Fruit fly (Drosophila melanogaster): ENCODE data around the gene rudhira.
A peak's percentile ranks its signal among the peaks of the same experiment; 100 is the strongest.

The rudhira gene

DNA sequence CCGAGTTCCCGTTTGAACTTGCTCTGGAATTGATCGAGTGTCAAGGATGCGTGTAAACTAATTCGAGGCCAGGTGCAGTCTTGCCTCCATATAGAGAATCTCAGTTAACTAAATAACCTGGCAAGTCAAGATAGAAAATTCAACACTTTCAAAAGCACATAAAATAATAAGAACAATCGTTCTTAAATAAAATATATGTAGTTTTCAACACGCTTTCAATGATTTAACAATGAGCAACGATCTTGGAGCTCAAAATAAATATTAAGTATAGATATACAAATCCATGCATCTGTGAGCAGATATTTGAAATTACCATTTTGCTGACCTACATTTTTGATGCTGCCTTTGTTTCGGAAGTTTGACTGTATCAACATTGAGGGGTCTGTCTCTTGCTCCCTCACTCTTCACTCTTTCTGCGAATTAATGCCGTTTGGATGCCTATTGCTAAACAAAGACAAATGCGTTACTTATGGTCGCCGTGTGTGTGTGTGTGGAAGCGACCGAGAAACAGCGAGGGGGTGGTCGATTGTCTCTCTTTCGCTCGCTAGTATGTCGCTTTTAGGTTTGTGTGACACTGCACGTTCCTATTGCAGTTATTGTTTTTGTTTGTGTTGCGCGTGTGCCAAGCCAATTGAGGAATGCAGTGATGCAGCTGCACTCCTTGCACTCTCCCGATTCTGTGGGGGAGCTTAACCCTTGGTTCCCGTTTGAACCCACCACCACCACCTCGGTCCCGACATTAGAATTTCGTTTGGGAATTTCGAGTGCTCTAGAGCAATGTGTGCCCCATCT is 3.8 kb downstream of the rudhira start (continued):
- TF ChIP-seq dmrt99B (tag; optimal IDR thresholded peaks at IDR 0.05) (peak; percentile 51), ken (GFP tag; IDR thresholded peaks at IDR 0.05) (no peak), gem (tag; optimal IDR thresholded peaks at IDR 0.05) (peak; percentile 46), CG4730 (GFP tag; IDR thresholded peaks at IDR 0.05) (0 out of 2 replicates have a peak, but pooled peaks have one; percentile 3), CG13424 (tag; optimal IDR thresholded peaks at IDR 0.05) (peak; percentile 46), ERR (GFP tag; optimal IDR thresholded peaks at IDR 0.05) (no peak), CG1792 (GFP tag; optimal IDR thresholded peaks at IDR 0.05) (no peak), grau (tag; optimal IDR thresholded peaks at IDR 0.05) (peak; percentile 79), gsb-n (tag; optimal IDR thresholded peaks at IDR 0.05) (no peak), CG11504 (tag; optimal IDR thresholded peaks at IDR 0.05) (peak; percentile 46), prd (optimal IDR thresholded peaks at IDR 0.05) (no peak), prd (GFP tag; IDR thresholded peaks at IDR 0.05) (0 out of 3 replicates have a peak, but pooled peaks have one; percentile 11), pros (GFP tag; optimal IDR thresholded peaks at IDR 0.05) (no peak), CG10209 (GFP tag; optimal IDR thresholded peaks at IDR 0.05) (peak; percentile 5), Nf-YC (tag; optimal IDR thresholded peaks at IDR 0.05) (peak; percentile 19), wek (GFP tag; optimal IDR thresholded peaks at IDR 0.05) (no peak), row (GFP tag; IDR thresholded peaks at IDR 0.05) (peak; percentile 51), CG6689 (GFP tag; IDR thresholded peaks at IDR 0.05) (0 out of 2 replicates have a peak, but pooled peaks have one; percentile 32), CG7928 (GFP tag; optimal IDR thresholded peaks at IDR 0.05) (no peak), sna (GFP tag; IDR thresholded peaks at IDR 0.05; ENCODE audit: partially characterized antibody) (no peak), CG7556 (GFP tag; optimal IDR thresholded peaks at IDR 0.05) (peak; percentile 15), CG4328 (GFP tag; optimal IDR thresholded peaks at IDR 0.05) (no peak), sens (GFP tag) (peak; percentile 58), CG2712 (tag; optimal IDR thresholded peaks at IDR 0.05) (peak; percentile 2), insv (GFP tag; optimal IDR thresholded peaks at IDR 0.05) (no peak), Nf-YB (GFP tag; optimal IDR thresholded peaks at IDR 0.05) (no peak), dysf (GFP tag; IDR thresholded peaks at IDR 0.05) (peak; percentile 44; the same call in 1 of the 3 replicates), gro (GFP tag; optimal IDR thresholded peaks at IDR 0.05) (no peak), danr (GFP tag; IDR thresholded peaks at IDR 0.05) (no peak), Oli (tag; optimal IDR thresholded peaks at IDR 0.05) (peak; percentile 14), Ets65A (GFP tag) (no peak), vfl (GFP tag; optimal IDR thresholded peaks at IDR 0.05) (no peak), ind (GFP tag; optimal IDR thresholded peaks at IDR 0.05) (peak; percentile 19), CG9727 (GFP tag; optimal IDR thresholded peaks at IDR 0.05) (peak; percentile 4), CG33213 (GFP tag; optimal IDR thresholded peaks at IDR 0.05) (no peak), Abd-B (GFP tag; optimal IDR thresholded peaks at IDR 0.05) (no peak), CG15011 (GFP tag; optimal IDR thresholded peaks at IDR 0.05) (no peak), Eip74EF (GFP tag; optimal IDR thresholded peaks at IDR 0.05) (peak in 1 of 2 experiments; percentile 12), CG12659 (GFP tag; optimal IDR thresholded peaks at IDR 0.05) (peak; percentile 15), phol (tag; optimal IDR thresholded peaks at IDR 0.05) (peak; percentile 13), CG4820 (GFP tag; optimal IDR thresholded peaks at IDR 0.05) (peak; percentile 47), CG14441 (GFP tag; IDR thresholded peaks at IDR 0.05) (peak; percentile 33; the same call in 1 of the 2 replicates), CG32532 (GFP tag; IDR thresholded peaks at IDR 0.05) (peak; percentile 33; the same call in 1 of the 2 replicates), CG18599 (GFP tag; optimal IDR thresholded peaks at IDR 0.05) (peak; percentile 27), Elba2 (GFP tag; optimal IDR thresholded peaks at IDR 0.05) (no peak), Gsc (GFP tag; IDR thresholded peaks at IDR 0.05) (no peak), Aef1 (GFP tag; IDR thresholded peaks at IDR 0.05) (0 out of 3 replicates have a peak, but pooled peaks have one; percentile 14), CG2120 (GFP tag; optimal IDR thresholded peaks at IDR 0.05) (peak; percentile 11), slbo (GFP tag; IDR thresholded peaks at IDR 0.05) (peak; percentile 18; the same call in 1 of the 2 replicates)

All from whole organism, embryonic.